Worm (Caenorhabditis elegans): ENCODE results near the gene rpy-1.
A peak's percentile ranks its signal among the peaks of the same experiment; 100 is the strongest.

DNA sequence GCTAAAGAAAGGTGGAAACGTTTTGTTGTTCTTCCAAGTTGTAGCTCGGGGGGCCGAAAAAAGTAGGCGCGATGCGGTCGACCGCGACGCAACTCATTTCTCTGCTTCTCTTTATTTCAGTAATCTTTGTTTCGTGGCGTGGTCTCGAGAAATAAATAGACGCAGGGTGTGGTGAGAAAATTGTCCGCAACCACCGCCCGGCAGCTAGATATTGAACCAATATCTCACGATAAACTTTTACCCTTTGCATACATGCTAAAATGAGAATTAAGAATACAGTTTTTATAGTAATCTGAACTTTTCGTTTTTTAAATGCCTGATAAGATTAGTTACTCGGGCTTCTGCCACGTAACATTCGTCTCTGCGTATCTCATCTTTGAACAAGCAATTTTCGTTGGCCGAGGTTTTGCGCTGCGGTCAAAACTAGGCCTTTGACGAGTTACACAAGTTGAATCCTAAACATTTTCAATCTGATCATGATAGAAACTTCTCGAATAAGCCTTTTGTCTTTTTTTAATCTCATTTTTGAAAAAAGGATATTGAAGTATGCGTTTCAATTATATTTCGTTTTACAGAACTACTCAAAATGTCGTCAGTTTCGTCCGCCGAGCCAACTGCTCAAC is 21.7 kb downstream of the rpy-1 start, which contains the start of gene gyf-1:
- no peak for TF ChIP-seq zip-5 (tag; optimal IDR thresholded peaks at IDR 0.05)
- no peak for TF ChIP-seq elt-4 (tag; optimal IDR thresholded peaks at IDR 0.05)
- TF ChIP-seq tbx-2 (tag; optimal IDR thresholded peaks at IDR 0.05), result peak; percentile 70
- no peak for TF ChIP-seq pha-4 (tag; optimal IDR thresholded peaks at IDR 0.05)
- no peak for TF ChIP-seq ceh-6 (GFP tag; optimal IDR thresholded peaks at IDR 0.05)
- TF ChIP-seq hlh-6 (tag; optimal IDR thresholded peaks at IDR 0.05), result no peak

Measured in whole organism, late embryonic.